Worm (Caenorhabditis elegans) whole organism, early embryonic: ENCODE data around the gene dct-18.

Experiments used
- aly-1 ChIP-seq: sonication (generic microtip); optimal IDR thresholded peaks from 2 replicates; lab custom pipeline; 2016; ENCODE audit warnings: missing genetic modification characterization, missing compliant biosample characterization
- ama-1 ChIP-seq: fragments of 150-350 bp; optimal IDR thresholded peaks from 2 replicates; lab custom pipeline; 2014
- tbx-11 ChIP-seq: fragments of 200-800 bp; sonication (Bioruptor generic); IDR thresholded peaks from 2 replicates; pipeline ENCODE4 v1.3.6; 2022; ENCODE audit warnings: missing genetic modification characterization, missing compliant biosample characterization
- tra-4 ChIP-seq: sonication (generic microtip); optimal IDR thresholded peaks from 2 replicates; lab custom pipeline; 2017; ENCODE audit warnings: missing genetic modification characterization, missing compliant biosample characterization

- TF ChIP-seq ama-1 (lab: Kevin White, UChicago) = no peak
- no peak for TF ChIP-seq tra-4 (tag; lab: Kevin White, UChicago)
- no peak for TF ChIP-seq aly-1
- no peak for TF ChIP-seq tbx-11 (GFP tag; lab: Robert Waterston, UW)
Observed at ce11 chrII:12978658-12979057, 47.0 kb downstream of the dct-18 start.
